Fruit fly (Drosophila melanogaster) whole organism, embryonic: ENCODE measurements around the gene CstF50.

ENCODE experiments used
- Awh ChIP-seq: fragments of 200-800 bp; sonication (Bioruptor generic); IDR thresholded peaks from 2 replicates; pipeline ENCODE4, ENCODE4 v1.3.6; 2022; ENCODE audit warnings: missing biosample characterization, missing genetic modification characterization
- Blimp-1 ChIP-seq: fragments of 200-800 bp; sonication (Bioruptor generic); optimal IDR thresholded peaks from 3 replicates; lab custom pipeline; 2018; ENCODE audit warnings: missing biosample characterization, missing genetic modification characterization, mild to moderate bottlenecking, moderate library complexity, missing genetic modification reagents
- CG11085 ChIP-seq: fragments of 200-800 bp; sonication (Bioruptor generic); IDR thresholded peaks from 2 replicates; pipeline ENCODE4 v1.3.6; 2022; ENCODE audit warnings: missing biosample characterization, missing genetic modification characterization
- CG12155 ChIP-seq: fragments of 200-800 bp; sonication (Bioruptor generic); optimal IDR thresholded peaks from 3 replicates; lab custom pipeline; 2016; ENCODE audit warnings: missing biosample characterization, missing genetic modification characterization
- CG1233 ChIP-seq: fragments of 200-800 bp; sonication (Bioruptor generic); optimal IDR thresholded peaks from 4 replicates; lab custom pipeline; 2018; ENCODE audit warnings: missing biosample characterization, mild to moderate bottlenecking, missing genetic modification characterization
- CG13424 ChIP-seq: fragments of 200-800 bp; sonication (Bioruptor generic); optimal IDR thresholded peaks from 2 replicates; lab custom pipeline; 2019; ENCODE audit warnings: missing biosample characterization, mild to moderate bottlenecking, missing genetic modification characterization, moderate library complexity
- CG14710 ChIP-seq: fragments of 200-800 bp; sonication (Bioruptor generic); optimal IDR thresholded peaks from 3 replicates; lab custom pipeline; 2019; ENCODE audit warnings: missing biosample characterization, mild to moderate bottlenecking, missing genetic modification characterization, moderate library complexity
- CG15514 ChIP-seq: fragments of 200-800 bp; sonication (Bioruptor generic); optimal IDR thresholded peaks from 3 replicates; lab custom pipeline; 2017; ENCODE audit warnings: missing biosample characterization, missing genetic modification characterization, mild to moderate bottlenecking, moderate library complexity, missing genetic modification reagents
- CG17328 ChIP-seq: fragments of 200-800 bp; sonication (Bioruptor generic); IDR thresholded peaks from 2 replicates; pipeline ENCODE4 v1.3.6; 2022; ENCODE audit warnings: missing biosample characterization, missing genetic modification characterization
- CG17359 ChIP-seq: fragments of 200-800 bp; sonication (Bioruptor generic); optimal IDR thresholded peaks from 3 replicates; lab custom pipeline; 2018; ENCODE audit warnings: missing biosample characterization, mild to moderate bottlenecking, missing genetic modification characterization, moderate library complexity
- CG1792 ChIP-seq: fragments of 200-800 bp; sonication (Bioruptor generic); optimal IDR thresholded peaks from 2 replicates; lab custom pipeline; 2016; ENCODE audit warnings: missing biosample characterization, missing genetic modification characterization
- CG18476 ChIP-seq: fragments of 200-800 bp; sonication (Bioruptor generic); optimal IDR thresholded peaks from 2 replicates; lab custom pipeline; 2016; ENCODE audit warnings: missing biosample characterization, mild to moderate bottlenecking, missing genetic modification characterization
- CG2202 ChIP-seq: fragments of 200-800 bp; sonication (Bioruptor generic); optimal IDR thresholded peaks from 2 replicates; lab custom pipeline; 2018; ENCODE audit warnings: missing biosample characterization, mild to moderate bottlenecking, missing genetic modification characterization
- CG30403 ChIP-seq: fragments of 200-800 bp; sonication (Bioruptor generic); optimal IDR thresholded peaks from 3 replicates; lab custom pipeline; 2016; ENCODE audit warnings: missing biosample characterization, missing genetic modification characterization
- CG30431 ChIP-seq: fragments of 200-800 bp; sonication (Bioruptor generic); optimal IDR thresholded peaks from 2 replicates; lab custom pipeline; 2017; ENCODE audit warnings: missing biosample characterization, missing genetic modification characterization
- CG8290 ChIP-seq, 3 experiments: fragments of 200-800 bp; sonication (Bioruptor generic); optimal IDR thresholded peaks; 2 replicates each; lab custom pipeline; 2016 to 2019; ENCODE audit warnings: missing biosample characterization in 3 of 3, missing genetic modification characterization in 3 of 3, mild to moderate bottlenecking in 2 of 3, moderate library complexity in 1 of 3
- CG8388 ChIP-seq: fragments of 200-800 bp; sonication (Bioruptor generic); optimal IDR thresholded peaks from 2 replicates; lab custom pipeline; 2019; ENCODE audit warnings: missing biosample characterization, mild to moderate bottlenecking, missing genetic modification characterization, moderate library complexity
- D19A ChIP-seq: fragments of 200-800 bp; optimal IDR thresholded peaks from 3 replicates; lab custom pipeline; 2019; ENCODE audit warnings: missing biosample characterization, mild to moderate bottlenecking, missing genetic modification characterization, moderate library complexity
- Doc3 ChIP-seq: fragments of 200-800 bp; sonication (Bioruptor generic); IDR thresholded peaks from 3 replicates; pipeline ENCODE4 v1.3.6; 2022; ENCODE audit warnings: missing biosample characterization, missing genetic modification characterization; ENCODE audit not compliant: partially characterized antibody
- Drgx ChIP-seq: fragments of 200-800 bp; sonication (Bioruptor generic); IDR thresholded peaks from 2 replicates; pipeline ENCODE4 v1.3.6; 2022; ENCODE audit warnings: missing biosample characterization, missing genetic modification characterization
- H2.0 ChIP-seq: fragments of 200-800 bp; sonication (Bioruptor generic); IDR thresholded peaks from 2 replicates; pipeline ENCODE4 v1.3.6; 2022; ENCODE audit warnings: missing biosample characterization, missing genetic modification characterization
- HLHmδ ChIP-seq: fragments of 200-800 bp; sonication (Bioruptor generic); optimal IDR thresholded peaks from 2 replicates; lab custom pipeline; 2018; ENCODE audit warnings: missing biosample characterization, mild to moderate bottlenecking, missing genetic modification characterization, moderate library complexity
- Hand ChIP-seq: fragments of 200-800 bp; sonication (Bioruptor generic); optimal IDR thresholded peaks from 2 replicates; lab custom pipeline; 2017; ENCODE audit warnings: mild to moderate bottlenecking, missing biosample characterization, missing genetic modification reagents, missing genetic modification characterization
- Hr39 ChIP-seq: fragments of >200 bp; optimal IDR thresholded peaks from 2 replicates; lab custom pipeline; 2017
- Mad ChIP-seq: fragments of 200-800 bp; sonication (Bioruptor generic); optimal IDR thresholded peaks from 2 replicates; lab custom pipeline; 2016; ENCODE audit warnings: missing biosample characterization, missing genetic modification characterization
- Mes4 ChIP-seq: fragments of 200-800 bp; sonication (Bioruptor generic); optimal IDR thresholded peaks from 2 replicates; lab custom pipeline; 2016; ENCODE audit warnings: missing biosample characterization, missing genetic modification characterization
- Nf-YA ChIP-seq: fragments of 200-800 bp; sonication (Bioruptor generic); IDR thresholded peaks from 2 replicates; pipeline ENCODE4 v1.3.6; 2022; ENCODE audit warnings: missing biosample characterization, missing genetic modification characterization
- Optix ChIP-seq: fragments of 200-800 bp; sonication (Bioruptor generic); IDR thresholded peaks from 3 replicates; pipeline ENCODE4 v1.3.6; 2022; ENCODE audit warnings: missing biosample characterization, missing genetic modification characterization
- PHDP ChIP-seq: fragments of 200-800 bp; sonication (Bioruptor generic); optimal IDR thresholded peaks from 3 replicates; lab custom pipeline; 2018; ENCODE audit warnings: missing biosample characterization, mild to moderate bottlenecking, missing genetic modification characterization, moderate library complexity
- Pdp1 ChIP-seq, 2 experiments: fragments of 200-800 bp; sonication (Bioruptor generic); optimal IDR thresholded peaks; 3 replicates each; lab custom pipeline; 2016; ENCODE audit warnings: missing biosample characterization in 2 of 2, missing genetic modification characterization in 2 of 2, mild to moderate bottlenecking in 1 of 2, moderate library complexity in 1 of 2
- Rfx ChIP-seq: fragments of 200-800 bp; sonication (Bioruptor generic); IDR thresholded peaks from 2 replicates; pipeline ENCODE4 v1.3.6; 2022; ENCODE audit warnings: missing biosample characterization, missing genetic modification characterization
- Spps ChIP-seq: fragments of 200-800 bp; sonication (Bioruptor generic); optimal IDR thresholded peaks from 2 replicates; lab custom pipeline; 2018; ENCODE audit warnings: missing biosample characterization, mild to moderate bottlenecking, missing genetic modification characterization
- Xbp1 ChIP-seq: fragments of 200-800 bp; sonication (Bioruptor generic); optimal IDR thresholded peaks from 3 replicates; lab custom pipeline; 2016; ENCODE audit warnings: missing biosample characterization, mild to moderate bottlenecking, missing genetic modification characterization
- ara ChIP-seq: fragments of 200-800 bp; sonication (Bioruptor generic); IDR thresholded peaks from 2 replicates; pipeline ENCODE4 v1.3.6; 2022; ENCODE audit warnings: missing biosample characterization, missing genetic modification characterization
- bcd ChIP-seq: fragments of 200-800 bp; sonication (Bioruptor generic); optimal IDR thresholded peaks from 2 replicates; lab custom pipeline; 2017; ENCODE audit warnings: missing biosample characterization, mild to moderate bottlenecking, missing genetic modification characterization
- cato ChIP-seq: fragments of 200-800 bp; sonication (Bioruptor generic); optimal IDR thresholded peaks from 2 replicates; lab custom pipeline; 2016; ENCODE audit warnings: missing biosample characterization, missing genetic modification characterization, borderline replicate concordance
- dmrt99B ChIP-seq: fragments of 200-800 bp; sonication (Bioruptor generic); optimal IDR thresholded peaks from 2 replicates; lab custom pipeline; 2018; ENCODE audit warnings: missing biosample characterization, mild to moderate bottlenecking, missing genetic modification characterization, moderate library complexity
- en ChIP-seq: fragments of 200-800 bp; sonication (Bioruptor generic); optimal IDR thresholded peaks from 2 replicates; lab custom pipeline; 2016; ENCODE audit warnings: missing biosample characterization, missing genetic modification characterization
- esg ChIP-seq: fragments of 200-800 bp; sonication (Bioruptor generic); conservative IDR thresholded peaks from 2 replicates; pipeline ENCODE4 v1.3.6; 2022; ENCODE audit warnings: missing biosample characterization, missing genetic modification characterization
- gsb ChIP-seq: fragments of 200-800 bp; sonication (Bioruptor generic); IDR thresholded peaks from 2 replicates; pipeline ENCODE4 v1.3.6; 2022; ENCODE audit warnings: missing biosample characterization, missing genetic modification characterization
- gsb-n ChIP-seq: fragments of 200-800 bp; sonication (Bioruptor generic); optimal IDR thresholded peaks from 3 replicates; lab custom pipeline; 2018; ENCODE audit warnings: missing biosample characterization, mild to moderate bottlenecking, missing genetic modification characterization
- lov ChIP-seq, 2 experiments: fragments of 200-800 bp in 1 of 2; fragments of >200 bp in 1 of 2; sonication (Bioruptor generic) in 1 of 2; IDR thresholded peaks in 1 of 2; optimal IDR thresholded peaks in 1 of 2; 2 replicates in 1 of 2; 3 replicates in 1 of 2; pipeline versions ENCODE4 v1.3.6 to Lab custom; 2017 to 2022; ENCODE audit warnings: missing biosample characterization in 1 of 2, missing genetic modification characterization in 1 of 2
- luna ChIP-seq: fragments of 200-800 bp; sonication (Bioruptor generic); optimal IDR thresholded peaks from 2 replicates; lab custom pipeline; 2016; ENCODE audit warnings: missing biosample characterization, missing genetic modification characterization
- oc ChIP-seq: fragments of 200-800 bp; sonication (Bioruptor generic); optimal IDR thresholded peaks from 2 replicates; lab custom pipeline; 2018; ENCODE audit warnings: missing biosample characterization, mild to moderate bottlenecking, missing genetic modification characterization, moderate library complexity
- ranshi ChIP-seq: fragments of 200-800 bp; sonication (Bioruptor generic); IDR thresholded peaks from 2 replicates; pipeline ENCODE4 v1.3.6; 2022; ENCODE audit warnings: missing biosample characterization, missing genetic modification characterization
- sc ChIP-seq, 3 experiments: fragments of >200 bp in 2 of 3; fragments of 200-800 bp in 1 of 3; sonication (Bioruptor generic) in 1 of 3; optimal IDR thresholded peaks; 2 replicates in 2 of 3; 3 replicates in 1 of 3; lab custom pipeline; 2017; ENCODE audit warnings: mild to moderate bottlenecking in 1 of 3, missing biosample characterization in 1 of 3, missing genetic modification characterization in 1 of 3, missing genetic modification reagents in 1 of 3
- stwl ChIP-seq: fragments of 200-800 bp; sonication (Bioruptor generic); optimal IDR thresholded peaks from 3 replicates; lab custom pipeline; 2018; ENCODE audit warnings: missing biosample characterization, mild to moderate bottlenecking, missing genetic modification characterization, moderate library complexity
- unpg ChIP-seq: fragments of 200-800 bp; sonication (Bioruptor generic); optimal IDR thresholded peaks from 3 replicates; lab custom pipeline; 2018; ENCODE audit warnings: missing biosample characterization, mild to moderate bottlenecking, missing genetic modification characterization, moderate library complexity

The CstF50 gene

dm6 chr3R:31687782-31688181 is 49.0 kb downstream of the CstF50 start (continued):
- TF ChIP-seq ranshi (GFP tag; lab: Robert Waterston, UW): peak; percentile 36; the same call in 1 of the 2 replicates
- peak; percentile 67 for TF ChIP-seq Drgx
- 0 out of 2 replicates have a peak, but pooled peaks have one; percentile 6 for TF ChIP-seq Rfx (GFP tag; lab: Robert Waterston, UW)
- peak; percentile 21 for TF ChIP-seq CG30431 (GFP tag; lab: Kevin White, UChicago)
- peak; percentile 21 for TF ChIP-seq Mes4
- TF ChIP-seq PHDP (tag; lab: Kevin White, UChicago): peak; percentile 31
- peak; percentile 16 for TF ChIP-seq Spps (tag; lab: Kevin White, UChicago)
- 0 out of 2 replicates have a peak, but pooled peaks have one; percentile 5 for TF ChIP-seq esg (GFP tag; lab: Robert Waterston, UW)
- peak; percentile 55 for TF ChIP-seq CG30403
- TF ChIP-seq gsb-n (tag; lab: Kevin White, UChicago): peak; percentile 39
- peak; percentile 46 for TF ChIP-seq CG2202 (tag; lab: Kevin White, UChicago)
- TF ChIP-seq unpg (GFP tag; lab: Kevin White, UChicago): peak; percentile 61
- peak in 1 of 2 experiments; percentile 31 for TF ChIP-seq Pdp1 (GFP tag; optimal IDR thresholded peaks at IDR 0.05; lab: Kevin White, UChicago)
- TF ChIP-seq oc (tag; lab: Kevin White, UChicago): peak; percentile 36
- peak; percentile 56; the same call in 1 of the 2 replicates for TF ChIP-seq ara (GFP tag; lab: Robert Waterston, UW)
- no peak for TF ChIP-seq stwl (tag; lab: Kevin White, UChicago)
- TF ChIP-seq Mad: no peak
- no peak for TF ChIP-seq dmrt99B (tag; lab: Kevin White, UChicago)
- peak; percentile 4 for TF ChIP-seq CG1792 (GFP tag; lab: Kevin White, UChicago)
- TF ChIP-seq Awh (GFP tag; lab: Robert Waterston, UW): 0 out of 2 replicates have a peak, but pooled peaks have one; percentile 39
- TF ChIP-seq CG8388 (GFP tag; lab: Kevin White, UChicago): peak; percentile 59
- TF ChIP-seq Blimp-1 (GFP tag; lab: Kevin White, UChicago): peak; percentile 18
- peak; percentile 41 for TF ChIP-seq CG13424
- TF ChIP-seq CG17359: peak; percentile 32
- TF ChIP-seq CG1233 (GFP tag; lab: Kevin White, UChicago): no peak
- TF ChIP-seq CG15514 (GFP tag; lab: Kevin White, UChicago): no peak
- peak; percentile 21; the same call in 1 of the 2 replicates for TF ChIP-seq H2.0 (GFP tag; lab: Robert Waterston, UW)
- no peak for TF ChIP-seq sc (optimal IDR thresholded peaks at IDR 0.05; lab: Kevin White, UChicago)
- TF ChIP-seq sc (GFP tag; optimal IDR thresholded peaks at IDR 0.05; lab: Kevin White, UChicago): peak; percentile 41
- TF ChIP-seq Nf-YA (GFP tag; lab: Robert Waterston, UW): no peak
- no peak for TF ChIP-seq lov (optimal IDR thresholded peaks at IDR 0.05; lab: Kevin White, UChicago)
- 0 out of 3 replicates have a peak, but pooled peaks have one; percentile 10 for TF ChIP-seq lov (GFP tag; IDR thresholded peaks at IDR 0.05; lab: Robert Waterston, UW)
- no peak for TF ChIP-seq CG8290 (GFP tag; optimal IDR thresholded peaks at IDR 0.05; lab: Kevin White, UChicago)
- no peak for TF ChIP-seq CG8290 (tag; optimal IDR thresholded peaks at IDR 0.05; lab: Kevin White, UChicago)
- TF ChIP-seq Optix: no peak
- no peak for TF ChIP-seq HLHmδ (GFP tag; lab: Kevin White, UChicago)
- no peak for TF ChIP-seq Hand (GFP tag; lab: Kevin White, UChicago)
- no peak for TF ChIP-seq CG18476 (GFP tag; lab: Kevin White, UChicago)
- peak; percentile 51 for TF ChIP-seq Xbp1
- TF ChIP-seq CG12155 (GFP tag; lab: Kevin White, UChicago): peak; percentile 4
- TF ChIP-seq cato (GFP tag; lab: Kevin White, UChicago): peak; percentile 4
- peak; percentile 31 for TF ChIP-seq bcd (GFP tag; lab: Kevin White, UChicago)
- TF ChIP-seq D19A (tag; lab: Kevin White, UChicago): peak; percentile 21
- no peak for TF ChIP-seq Doc3 (GFP tag; lab: Robert Waterston, UW)
- no peak for TF ChIP-seq luna
- TF ChIP-seq gsb (GFP tag; lab: Robert Waterston, UW): no peak
- no peak for TF ChIP-seq en (GFP tag; lab: Kevin White, UChicago)
- no peak for TF ChIP-seq CG11085 (GFP tag; lab: Robert Waterston, UW)
- TF ChIP-seq Hr39 (lab: Kevin White, UChicago): no peak
- peak; percentile 67 for TF ChIP-seq CG17328 (GFP tag; lab: Robert Waterston, UW)
- peak; percentile 7 for TF ChIP-seq CG14710 (tag; lab: Kevin White, UChicago)
